Fruit fly (Drosophila melanogaster) whole organism, embryonic: ENCODE data around the gene eas.

Experiments
- Atf3 ChIP-seq: fragments of 200-800 bp; sonication (Bioruptor generic); optimal IDR thresholded peaks from 3 replicates; lab custom pipeline; 2016; ENCODE audit warnings: missing biosample characterization, missing genetic modification characterization
- Awh ChIP-seq: fragments of 200-800 bp; sonication (Bioruptor generic); IDR thresholded peaks from 2 replicates; pipeline ENCODE4, ENCODE4 v1.3.6; 2022; ENCODE audit warnings: missing biosample characterization, missing genetic modification characterization
- CG10267 ChIP-seq: fragments of 200-800 bp; sonication (Bioruptor generic); optimal IDR thresholded peaks from 2 replicates; lab custom pipeline; 2018; ENCODE audit warnings: missing biosample characterization, mild to moderate bottlenecking, missing genetic modification characterization, moderate library complexity
- CG10274 ChIP-seq: fragments of 200-800 bp; sonication (Bioruptor generic); optimal IDR thresholded peaks from 3 replicates; lab custom pipeline; 2017; ENCODE audit warnings: missing biosample characterization, mild to moderate bottlenecking, missing genetic modification characterization
- CG10543 ChIP-seq: fragments of 200-800 bp; sonication (Bioruptor generic); optimal IDR thresholded peaks from 3 replicates; lab custom pipeline; 2017; ENCODE audit warnings: missing biosample characterization, mild to moderate bottlenecking, missing genetic modification characterization, moderate library complexity
- CG11696 ChIP-seq: fragments of 200-800 bp; sonication (Bioruptor generic); IDR thresholded peaks from 2 replicates; pipeline ENCODE4 v1.3.6; 2022; ENCODE audit warnings: missing biosample characterization, missing genetic modification characterization
- CG12299 ChIP-seq: fragments of 200-800 bp; sonication (Bioruptor generic); optimal IDR thresholded peaks from 2 replicates; lab custom pipeline; 2018; ENCODE audit warnings: missing biosample characterization, mild to moderate bottlenecking, missing genetic modification characterization
- CG12942 ChIP-seq: fragments of 200-800 bp; sonication (Bioruptor generic); optimal IDR thresholded peaks from 3 replicates; lab custom pipeline; 2016; ENCODE audit warnings: missing biosample characterization, missing genetic modification characterization
- CG13296 ChIP-seq: fragments of 200-800 bp; sonication (Bioruptor generic); optimal IDR thresholded peaks from 3 replicates; lab custom pipeline; 2018; ENCODE audit warnings: missing biosample characterization, mild to moderate bottlenecking, missing genetic modification characterization
- CG14014 ChIP-seq: fragments of 200-800 bp; sonication (Bioruptor generic); IDR thresholded peaks from 2 replicates; pipeline ENCODE4 v1.3.6; 2022; ENCODE audit warnings: missing biosample characterization, missing genetic modification characterization
- CG14710 ChIP-seq: fragments of 200-800 bp; sonication (Bioruptor generic); optimal IDR thresholded peaks from 3 replicates; lab custom pipeline; 2019; ENCODE audit warnings: missing biosample characterization, mild to moderate bottlenecking, missing genetic modification characterization, moderate library complexity
- CG15269 ChIP-seq: fragments of 200-800 bp; sonication (Bioruptor generic); optimal IDR thresholded peaks from 2 replicates; lab custom pipeline; 2018; ENCODE audit warnings: missing biosample characterization, mild to moderate bottlenecking, missing genetic modification characterization, moderate library complexity
- CG1603 ChIP-seq: fragments of 200-800 bp; sonication (Bioruptor generic); optimal IDR thresholded peaks from 2 replicates; lab custom pipeline; 2019; ENCODE audit warnings: missing biosample characterization, mild to moderate bottlenecking, missing genetic modification characterization, moderate library complexity
- CG16813 ChIP-seq: fragments of 200-800 bp; sonication (Bioruptor generic); IDR thresholded peaks from 3 replicates; pipeline ENCODE4 v1.3.6; 2022; ENCODE audit warnings: missing biosample characterization, missing genetic modification characterization; ENCODE audit not compliant: partially characterized antibody
- CG18619 ChIP-seq: fragments of 200-800 bp; sonication (Bioruptor generic); optimal IDR thresholded peaks from 3 replicates; lab custom pipeline; 2017; ENCODE audit warnings: missing biosample characterization, mild to moderate bottlenecking, missing genetic modification characterization
- CG2199 ChIP-seq: fragments of 200-800 bp; sonication (Bioruptor generic); IDR thresholded peaks from 3 replicates; pipeline ENCODE4 v1.3.6; 2022; ENCODE audit warnings: missing biosample characterization, missing genetic modification characterization
- CG2712 ChIP-seq: fragments of 200-800 bp; optimal IDR thresholded peaks from 3 replicates; lab custom pipeline; 2019; ENCODE audit warnings: missing biosample characterization, mild to moderate bottlenecking, missing genetic modification characterization, moderate library complexity
- CG33213 ChIP-seq: fragments of 200-800 bp; sonication (Bioruptor generic); optimal IDR thresholded peaks from 3 replicates; lab custom pipeline; 2016; ENCODE audit warnings: missing biosample characterization, missing genetic modification characterization
- CG6791 ChIP-seq: fragments of 200-800 bp; sonication (Bioruptor generic); IDR thresholded peaks from 3 replicates; pipeline ENCODE4 v1.3.6; 2022; ENCODE audit warnings: missing biosample characterization, missing genetic modification characterization; ENCODE audit not compliant: partially characterized antibody
- CG7372 ChIP-seq: fragments of 200-800 bp; sonication (Bioruptor generic); IDR thresholded peaks from 2 replicates; pipeline ENCODE4 v1.3.6; 2022; ENCODE audit warnings: missing biosample characterization, missing genetic modification characterization
- CG7987 ChIP-seq: fragments of 200-800 bp; sonication (Bioruptor generic); optimal IDR thresholded peaks from 2 replicates; lab custom pipeline; 2018; ENCODE audit warnings: missing biosample characterization, mild to moderate bottlenecking, missing genetic modification characterization, moderate library complexity
- CG8290 ChIP-seq, 3 experiments: fragments of 200-800 bp; sonication (Bioruptor generic); optimal IDR thresholded peaks; 2 replicates each; lab custom pipeline; 2016 to 2019; ENCODE audit warnings: missing biosample characterization in 3 of 3, missing genetic modification characterization in 3 of 3, mild to moderate bottlenecking in 2 of 3, moderate library complexity in 1 of 3
- Chrac-16 ChIP-seq: fragments of 200-800 bp; sonication (Bioruptor generic); optimal IDR thresholded peaks from 3 replicates; lab custom pipeline; 2016; ENCODE audit warnings: missing biosample characterization, missing genetic modification characterization
- Dip3 ChIP-seq: fragments of 200-800 bp; sonication (Bioruptor generic); optimal IDR thresholded peaks from 3 replicates; lab custom pipeline; 2016; ENCODE audit warnings: missing biosample characterization, missing genetic modification characterization
- Dll ChIP-seq: fragments of 200-800 bp; sonication (Bioruptor generic); IDR thresholded peaks from 4 replicates; pipeline ENCODE4 v1.3.6; 2022; ENCODE audit warnings: missing biosample characterization, missing genetic modification characterization; ENCODE audit not compliant: partially characterized antibody
- Dp ChIP-seq: fragments of 200-800 bp; sonication (Bioruptor generic); optimal IDR thresholded peaks from 2 replicates; lab custom pipeline; 2018; ENCODE audit warnings: missing biosample characterization, mild to moderate bottlenecking, missing genetic modification characterization, moderate library complexity
- Drgx ChIP-seq: fragments of 200-800 bp; sonication (Bioruptor generic); IDR thresholded peaks from 2 replicates; pipeline ENCODE4 v1.3.6; 2022; ENCODE audit warnings: missing biosample characterization, missing genetic modification characterization
- Rfx ChIP-seq: fragments of 200-800 bp; sonication (Bioruptor generic); IDR thresholded peaks from 2 replicates; pipeline ENCODE4 v1.3.6; 2022; ENCODE audit warnings: missing biosample characterization, missing genetic modification characterization
- Xrp1 ChIP-seq: fragments of 200-800 bp; sonication (Bioruptor generic); IDR thresholded peaks from 2 replicates; pipeline ENCODE4 v1.3.6; 2022; ENCODE audit warnings: missing biosample characterization, missing genetic modification characterization
- YL-1 ChIP-seq: fragments of 200-800 bp; sonication (Bioruptor generic); optimal IDR thresholded peaks from 3 replicates; lab custom pipeline; 2017; ENCODE audit warnings: missing biosample characterization, mild to moderate bottlenecking, missing genetic modification characterization
- amos ChIP-seq: fragments of 200-800 bp; sonication (Bioruptor generic); IDR thresholded peaks from 2 replicates; pipeline ENCODE4 v1.3.6; 2022; ENCODE audit warnings: missing biosample characterization, missing genetic modification characterization; ENCODE audit not compliant: partially characterized antibody
- bbx ChIP-seq: fragments of 200-800 bp; sonication (Bioruptor generic); IDR thresholded peaks from 2 replicates; pipeline ENCODE4 v1.3.6; 2022; ENCODE audit warnings: missing biosample characterization, missing genetic modification characterization; ENCODE audit not compliant: partially characterized antibody
- ems ChIP-seq: fragments of 200-800 bp; sonication (Bioruptor generic); optimal IDR thresholded peaks from 3 replicates; lab custom pipeline; 2016; ENCODE audit warnings: missing biosample characterization, missing genetic modification characterization
- eyg ChIP-seq: fragments of 200-800 bp; sonication (Bioruptor generic); optimal IDR thresholded peaks from 3 replicates; lab custom pipeline; 2016; ENCODE audit warnings: missing biosample characterization, missing genetic modification characterization
- gfzf ChIP-seq: fragments of 200-800 bp; sonication (Bioruptor generic); optimal IDR thresholded peaks from 2 replicates; lab custom pipeline; 2016; ENCODE audit warnings: missing biosample characterization, mild to moderate bottlenecking, missing genetic modification characterization, moderate library complexity
- nau ChIP-seq: fragments of 200-800 bp; sonication (Bioruptor generic); optimal IDR thresholded peaks from 3 replicates; lab custom pipeline; 2017; ENCODE audit warnings: missing biosample characterization, mild to moderate bottlenecking, missing genetic modification characterization, missing genetic modification reagents
- odd ChIP-seq: fragments of 200-800 bp; sonication (Bioruptor generic); optimal IDR thresholded peaks from 2 replicates; lab custom pipeline; 2017; ENCODE audit warnings: missing biosample characterization, mild to moderate bottlenecking, missing genetic modification characterization
- org-1 ChIP-seq: fragments of 200-800 bp; sonication (Bioruptor generic); optimal IDR thresholded peaks from 2 replicates; lab custom pipeline; 2017; ENCODE audit warnings: missing biosample characterization, missing genetic modification characterization
- pfk ChIP-seq: fragments of 200-800 bp; sonication (Bioruptor generic); optimal IDR thresholded peaks from 2 replicates; lab custom pipeline; 2018; ENCODE audit warnings: missing biosample characterization, mild to moderate bottlenecking, missing genetic modification characterization, moderate library complexity
- schlank ChIP-seq: fragments of 200-800 bp; sonication (Bioruptor generic); optimal IDR thresholded peaks from 2 replicates; lab custom pipeline; 2018; ENCODE audit warnings: missing biosample characterization, mild to moderate bottlenecking, missing genetic modification characterization
- sqz ChIP-seq: fragments of 200-800 bp; sonication (Bioruptor generic); optimal IDR thresholded peaks from 3 replicates; lab custom pipeline; 2018; ENCODE audit warnings: missing biosample characterization, mild to moderate bottlenecking, missing genetic modification characterization
- sr ChIP-seq: fragments of 200-800 bp; sonication (Bioruptor generic); IDR thresholded peaks from 3 replicates; pipeline ENCODE4 v1.3.6; 2022; ENCODE audit warnings: missing biosample characterization, missing genetic modification characterization
- trem ChIP-seq: fragments of 200-800 bp; optimal IDR thresholded peaks from 3 replicates; lab custom pipeline; 2019; ENCODE audit warnings: missing biosample characterization, mild to moderate bottlenecking, missing genetic modification characterization, moderate library complexity
- tup ChIP-seq: fragments of 200-800 bp; sonication (Bioruptor generic); optimal IDR thresholded peaks from 2 replicates; lab custom pipeline; 2016; ENCODE audit warnings: missing biosample characterization, mild to moderate bottlenecking, missing genetic modification characterization, moderate library complexity
- vnd ChIP-seq: fragments of 200-800 bp; sonication (Bioruptor generic); IDR thresholded peaks from 3 replicates; pipeline ENCODE4 v1.3.6; 2022; ENCODE audit warnings: missing biosample characterization, missing genetic modification characterization; ENCODE audit not compliant: partially characterized antibody
- yki ChIP-seq: fragments of >200 bp; optimal IDR thresholded peaks from 3 replicates; lab custom pipeline; 2018
- zen ChIP-seq: fragments of 200-800 bp; sonication (Bioruptor generic); optimal IDR thresholded peaks from 3 replicates; lab custom pipeline; 2018; ENCODE audit warnings: missing biosample characterization, mild to moderate bottlenecking, missing genetic modification characterization, moderate library complexity

The eas gene

DNA sequence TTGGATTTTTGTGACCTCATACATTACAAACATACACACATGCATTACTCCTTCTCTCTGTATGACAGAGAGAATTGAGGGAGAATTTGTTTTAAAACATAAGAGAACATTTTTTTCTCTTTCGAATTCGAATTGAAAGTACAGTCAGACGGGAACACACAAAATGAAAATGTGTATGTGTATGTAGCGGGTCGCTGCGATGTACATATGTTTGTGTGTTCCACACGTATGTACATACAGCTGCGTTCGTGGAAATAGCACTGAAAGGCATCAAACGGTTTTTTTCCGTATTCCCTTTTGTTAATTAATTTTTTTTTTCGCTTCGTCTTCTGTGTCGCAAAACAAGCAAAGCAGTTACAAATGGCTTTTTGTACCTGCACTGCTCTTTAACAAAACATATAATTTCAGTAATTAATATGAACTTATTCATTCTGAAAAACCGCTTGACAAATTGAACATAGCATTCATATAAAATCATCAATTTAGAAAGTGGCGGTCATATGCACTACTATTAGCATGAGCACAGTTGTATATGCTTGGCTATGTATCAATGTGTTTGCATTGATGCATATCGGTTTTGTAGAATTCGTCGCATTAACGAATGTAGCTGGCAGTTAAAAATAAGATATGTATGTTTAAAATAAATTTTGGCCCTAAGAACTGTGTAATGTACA lies 54.6 kb downstream of the eas start (continued):
- TF ChIP-seq CG10274 (GFP tag; lab: Kevin White, UChicago) (peak; percentile 89), CG1603 (tag; lab: Kevin White, UChicago) (peak; percentile 89), Xrp1 (GFP tag; lab: Robert Waterston, UW) (peak; percentile 94), eyg (GFP tag; lab: Kevin White, UChicago) (peak; percentile 91), CG12942 (GFP tag; lab: Kevin White, UChicago) (peak; percentile 89), CG16813 (GFP tag; lab: Robert Waterston, UW) (no peak), CG12299 (tag; lab: Kevin White, UChicago) (peak; percentile 96), tup (GFP tag; lab: Kevin White, UChicago) (peak; percentile 84), CG18619 (peak; percentile 97), Dll (GFP tag; lab: Robert Waterston, UW) (no peak), Atf3 (peak; percentile 90), nau (GFP tag; lab: Kevin White, UChicago) (peak; percentile 95), CG33213 (GFP tag; lab: Kevin White, UChicago) (peak; percentile 92), odd (GFP tag; lab: Kevin White, UChicago) (peak; percentile 97), CG7987 (peak; percentile 92), CG2712 (tag; lab: Kevin White, UChicago) (peak; percentile 98), Dip3 (GFP tag; lab: Kevin White, UChicago) (peak; percentile 96), zen (peak; percentile 94), org-1 (GFP tag; lab: Kevin White, UChicago) (peak; percentile 97), pfk (GFP tag; lab: Kevin White, UChicago) (peak; percentile 63), CG7372 (GFP tag; lab: Robert Waterston, UW) (peak; percentile 93), CG10267 (tag; lab: Kevin White, UChicago) (peak; percentile 92), CG14710 (tag; lab: Kevin White, UChicago) (peak; percentile 96), bbx (GFP tag; lab: Robert Waterston, UW) (no peak), Chrac-16 (GFP tag; lab: Kevin White, UChicago) (peak; percentile 91), CG10543 (GFP tag; lab: Kevin White, UChicago) (peak; percentile 98)
- TF ChIP-seq, all 482 proteins: peak for 421

DNA sequence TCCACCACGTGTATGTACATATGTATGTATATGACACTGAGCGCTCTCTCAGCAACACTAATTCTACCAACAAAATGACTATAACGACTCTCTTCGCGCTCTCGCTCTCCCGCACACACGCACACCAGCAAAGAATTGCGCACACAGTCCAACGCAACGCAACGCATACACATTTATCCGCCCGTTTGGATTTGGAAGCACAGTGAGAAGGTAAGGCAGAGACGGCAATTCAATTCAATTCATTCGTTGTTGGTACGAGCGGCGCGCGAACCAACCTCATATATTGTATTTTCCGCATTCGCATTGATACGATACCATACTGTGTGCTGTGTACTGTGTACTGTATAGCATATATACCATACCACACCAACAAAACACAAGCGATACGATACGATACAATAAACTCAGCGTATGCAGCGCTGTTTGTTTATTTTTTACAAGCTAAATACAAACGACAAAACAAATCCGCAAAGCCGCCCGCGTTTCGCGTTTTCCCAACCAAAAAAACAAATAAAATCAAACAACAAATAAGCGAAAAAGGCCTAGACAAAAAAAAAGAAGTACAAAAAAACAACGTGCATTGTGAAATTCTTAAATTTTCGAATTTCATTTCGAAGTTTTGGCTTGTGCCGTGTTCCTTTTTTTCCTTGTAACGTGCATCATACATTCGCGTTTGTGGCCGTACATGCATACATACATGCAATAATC lies 55.5 kb downstream of the eas start, which contains the start of the genes CG9921 and Dsp1:
Gene CG9921, minus strand, starts transcription at position 167 of the 708 bp plus-strand sequence.
Gene Dsp1, plus strand, starts transcription at position 179 of the 708 bp plus-strand sequence.
- TF ChIP-seq CG11696 (GFP tag; lab: Robert Waterston, UW) (peak; percentile 32; the same call in 1 of the 2 replicates), schlank (tag; lab: Kevin White, UChicago) (peak; percentile 31), CG6791 (no peak), YL-1 (GFP tag; lab: Kevin White, UChicago) (no peak), amos (GFP tag; lab: Robert Waterston, UW) (peak; percentile 17; the same call in 1 of the 2 replicates), CG13296 (GFP tag; lab: Kevin White, UChicago) (peak; percentile 29), CG14014 (GFP tag; lab: Robert Waterston, UW) (0 out of 2 replicates have a peak, but pooled peaks have one; percentile 21), vnd (GFP tag; lab: Robert Waterston, UW) (no peak), Dp (no peak), Awh (GFP tag; lab: Robert Waterston, UW) (no peak), yki (lab: Kevin White, UChicago) (peak; percentile 90), ems (GFP tag; lab: Kevin White, UChicago) (no peak), pfk (GFP tag; lab: Kevin White, UChicago) (peak; percentile 63), CG15269 (tag; lab: Kevin White, UChicago) (peak; percentile 49), trem (tag; lab: Kevin White, UChicago) (no peak), CG8290 (GFP tag; optimal IDR thresholded peaks at IDR 0.05; lab: Kevin White, UChicago) (no peak), CG8290 (tag; optimal IDR thresholded peaks at IDR 0.05; lab: Kevin White, UChicago) (peak in 1 of 2 experiments; percentile 76), sqz (GFP tag; lab: Kevin White, UChicago) (no peak), Rfx (peak; percentile 32; the same call in 1 of the 2 replicates), CG2199 (GFP tag; lab: Robert Waterston, UW) (peak; percentile 99), sr (GFP tag; lab: Robert Waterston, UW) (no peak), Drgx (GFP tag; lab: Robert Waterston, UW) (peak; percentile 8; the same call in 1 of the 2 replicates), gfzf (GFP tag; lab: Kevin White, UChicago) (no peak)
